Worm (Caenorhabditis elegans): ENCODE results near the gene nhr-15.
A peak's percentile ranks its signal among the peaks of the same experiment; 100 is the strongest.

The nhr-15 gene

DNA sequence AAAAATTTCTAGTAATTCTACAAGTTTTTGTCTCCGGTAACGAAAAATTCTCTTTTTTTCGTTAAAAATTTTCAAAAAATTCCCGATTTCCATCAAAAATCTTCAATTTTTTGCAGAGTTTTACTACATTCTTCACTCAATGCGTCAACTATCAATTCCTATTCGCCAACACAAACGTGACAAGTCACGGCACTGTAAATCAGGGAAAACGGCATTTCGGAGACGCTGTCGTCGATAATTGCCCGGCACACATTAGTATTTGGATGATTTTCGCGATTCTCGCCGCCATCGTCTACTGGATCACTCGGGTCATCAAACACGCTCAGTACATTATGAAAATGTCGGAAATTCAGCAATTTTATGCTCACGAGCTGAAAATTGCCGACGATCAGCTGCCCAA is 39.3 kb downstream of the nhr-15 start:
- no peak for TF ChIP-seq cey-2 (tag; optimal IDR thresholded peaks at IDR 0.05; ENCODE audit: borderline replicate concordance, insufficient read depth)
- peak; percentile 99 for TF ChIP-seq aha-1 (tag)

DNA sequence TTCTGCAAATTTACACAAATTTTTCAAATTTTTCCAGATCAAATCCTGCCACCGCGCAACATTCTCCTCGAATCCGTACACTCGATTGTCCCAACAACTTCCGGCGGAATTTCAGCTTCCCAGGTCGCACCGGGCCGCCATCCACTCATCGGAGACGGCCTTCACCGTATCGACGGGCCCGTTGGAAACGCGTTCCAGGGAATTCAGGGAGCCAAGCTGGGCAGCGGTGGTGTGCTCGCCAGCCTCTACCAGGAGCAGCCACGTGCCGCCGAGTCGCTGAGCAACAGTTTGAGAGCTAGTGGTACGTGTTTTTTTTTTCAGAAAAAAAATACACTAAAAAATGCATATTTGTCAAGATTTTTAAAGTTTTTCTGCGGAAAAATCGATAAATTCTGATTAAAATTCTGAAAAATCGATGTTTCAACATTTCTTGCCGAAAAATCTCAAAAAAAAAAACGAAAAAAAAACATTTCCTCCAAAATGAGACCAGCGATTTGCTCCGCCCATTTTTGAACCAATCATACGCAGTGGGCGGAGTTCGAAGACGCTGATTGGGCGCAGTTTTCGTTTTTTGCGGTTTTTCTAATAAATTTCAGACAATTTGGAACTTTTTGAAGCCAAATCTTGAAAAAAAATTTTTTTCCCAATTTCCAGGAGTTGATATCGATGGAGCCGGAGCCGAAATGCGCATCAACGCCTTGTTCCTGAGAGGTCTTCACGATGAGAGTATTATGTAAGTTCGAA is 44.6 kb downstream of the nhr-15 start:
- peak; percentile 87 for TF ChIP-seq set-16 (GFP tag; IDR thresholded peaks at IDR 0.05)
- TF ChIP-seq ztf-7 (tag; optimal IDR thresholded peaks at IDR 0.05) = no peak
- TF ChIP-seq mxl-2 (GFP tag; conservative IDR thresholded peaks at IDR 0.05) = no peak

DNA sequence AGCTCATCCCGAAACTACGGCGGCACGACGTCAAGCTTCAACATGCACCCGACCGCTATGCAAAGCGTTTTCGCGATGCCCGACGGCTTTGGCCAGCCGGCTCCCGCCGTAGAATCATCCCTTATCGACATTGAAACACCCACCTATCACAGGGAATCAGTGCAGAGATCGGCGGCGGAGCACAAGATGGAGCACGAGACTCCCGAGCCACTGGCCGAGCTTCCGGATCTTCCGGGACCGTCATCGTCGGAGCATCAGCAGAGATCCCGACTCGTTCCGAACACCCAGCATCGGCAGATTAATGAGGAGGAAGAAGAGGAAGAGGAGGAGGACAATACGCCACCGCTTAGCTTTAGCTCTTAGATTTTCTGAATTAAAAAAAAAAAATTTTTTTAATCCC is 46.0 kb downstream of the nhr-15 start:
- TF ChIP-seq egl-27 (tag; optimal IDR thresholded peaks at IDR 0.05) (no peak), set-16 (GFP tag; IDR thresholded peaks at IDR 0.05) (peak; percentile 89), lin-13 (GFP tag; optimal IDR thresholded peaks at IDR 0.05) (no peak), ZK337.2 (GFP tag; IDR thresholded peaks at IDR 0.05) (peak; percentile 42; the same call in 1 of the 2 replicates), egl-43 (GFP tag; IDR thresholded peaks at IDR 0.05) (0 out of 2 replicates have a peak, but pooled peaks have one; percentile 51), daf-19 (GFP tag; conservative IDR thresholded peaks at IDR 0.05) (no peak), spr-1 (tag; optimal IDR thresholded peaks at IDR 0.05) (no peak), Y75B8A.6 (GFP tag; IDR thresholded peaks at IDR 0.05) (no peak), zip-11 (GFP tag; IDR thresholded peaks at IDR 0.05) (no peak), ceh-20 (GFP tag; IDR thresholded peaks at IDR 0.05) (no peak), F10B5.3 (tag; optimal IDR thresholded peaks at IDR 0.05) (no peak), mdl-1 (tag; optimal IDR thresholded peaks at IDR 0.05) (no peak), ama-1 (optimal IDR thresholded peaks at IDR 0.05) (no peak), lir-3 (tag; optimal IDR thresholded peaks at IDR 0.05) (no peak), ceh-28 (tag; optimal IDR thresholded peaks at IDR 0.05) (no peak), F37D6.2 (tag; optimal IDR thresholded peaks at IDR 0.05) (no peak), ZK546.5 (tag; optimal IDR thresholded peaks at IDR 0.05) (no peak), dve-1 (tag; optimal IDR thresholded peaks at IDR 0.05; ENCODE audit: insufficient read depth) (no peak), unc-62 (GFP tag; optimal IDR thresholded peaks at IDR 0.05 in 1 of 2) (peak in 1 of 2 experiments; percentile 50), unc-62 (tag; optimal IDR thresholded peaks at IDR 0.05) (no peak), unc-130 (GFP tag; optimal IDR thresholded peaks at IDR 0.05) (no peak), dmd-9 (GFP tag; IDR thresholded peaks at IDR 0.05) (no peak), lin-29 (GFP tag; IDR thresholded peaks at IDR 0.05) (no peak), saeg-2 (GFP tag; IDR thresholded peaks at IDR 0.05) (no peak)

DNA sequence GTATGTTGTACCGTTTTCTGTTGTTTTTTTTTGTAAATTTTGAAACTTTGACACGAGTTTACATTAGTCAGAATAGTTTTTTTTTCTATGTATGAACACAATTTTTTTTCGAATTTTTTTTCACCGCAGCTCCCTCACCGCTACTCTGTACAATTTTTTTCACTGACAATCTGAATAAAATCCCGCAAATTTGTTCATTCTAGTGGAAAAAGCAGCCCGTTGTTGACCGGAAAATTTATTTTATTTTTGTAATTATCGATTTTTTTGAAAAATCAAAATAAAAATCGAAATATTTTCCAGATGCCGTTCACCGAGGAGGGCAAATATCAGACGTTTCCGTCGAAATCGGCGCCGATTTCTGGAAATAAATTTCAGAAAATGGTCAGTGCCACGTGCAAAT is 46.9 kb downstream of the nhr-15 start, which contains the start of gene T22H9.1:
T22H9.1 (plus strand) TSS at position 301 of the 400 bp plus-strand sequence.
- no peak for TF ChIP-seq dpl-1 (GFP tag; optimal IDR thresholded peaks at IDR 0.05)
- no peak for TF ChIP-seq F26F4.8 (GFP tag; conservative IDR thresholded peaks at IDR 0.05)
- no peak for TF ChIP-seq lin-39 (tag; optimal IDR thresholded peaks at IDR 0.05)

DNA sequence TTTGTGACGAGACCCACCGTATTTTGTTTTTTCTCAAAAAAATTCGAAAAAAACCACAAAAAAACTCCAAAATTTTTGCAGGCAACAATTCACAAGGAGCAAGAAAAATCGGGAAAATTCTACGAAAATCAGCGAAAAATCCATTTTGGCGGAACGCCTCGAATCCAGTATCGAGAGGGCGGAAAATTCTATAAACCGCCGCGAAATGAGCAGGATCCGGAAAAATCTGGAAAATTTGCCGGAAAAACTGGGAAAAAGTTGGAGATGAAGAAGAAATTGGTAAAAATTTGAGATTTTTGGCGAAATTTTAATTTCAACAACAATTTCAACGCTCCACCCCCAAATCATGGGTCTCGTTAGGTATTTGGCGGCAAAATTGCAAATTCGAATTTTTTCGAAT is 47.5 kb downstream of the nhr-15 start:
- peak; percentile 71 for TF ChIP-seq aha-1 (tag)
- no peak for TF ChIP-seq lin-1 (GFP tag; IDR thresholded peaks at IDR 0.05)
- TF ChIP-seq unc-130 (GFP tag; optimal IDR thresholded peaks at IDR 0.05) = no peak
- no peak for TF ChIP-seq daf-12 (tag; optimal IDR thresholded peaks at IDR 0.05)
- TF ChIP-seq jun-1 (tag; optimal IDR thresholded peaks at IDR 0.05) = no peak
- TF ChIP-seq dve-1 (tag; optimal IDR thresholded peaks at IDR 0.05; ENCODE audit: insufficient read depth) = no peak
- no peak for TF ChIP-seq ztf-7 (tag; optimal IDR thresholded peaks at IDR 0.05)
- TF ChIP-seq hmg-1.1 (GFP tag; IDR thresholded peaks at IDR 0.05) = no peak

All from whole organism, L4 larva.